Worm (Caenorhabditis elegans) whole organism, L2 larva: Measurements from ENCODE around the gene mrps-23.

Experiments used
- C34F6.9 ChIP-seq: fragments of 150-350 bp; optimal IDR thresholded peaks from 2 replicates; lab custom pipeline; 2014; ENCODE audit warnings: missing biosample characterization, missing genetic modification characterization
- F13H6.1 ChIP-seq: sonication (generic microtip); optimal IDR thresholded peaks from 2 replicates; lab custom pipeline; 2016; ENCODE audit warnings: missing genetic modification characterization, missing compliant biosample characterization
- ZK546.5 ChIP-seq: sonication (generic microtip); optimal IDR thresholded peaks from 2 replicates; lab custom pipeline; 2017; ENCODE audit warnings: missing biosample characterization, missing genetic modification characterization
- alr-1 ChIP-seq: fragments of 150-350 bp; optimal IDR thresholded peaks from 2 replicates; lab custom pipeline; 2014; ENCODE audit warnings: missing biosample characterization, missing genetic modification characterization
- ama-1 ChIP-seq: fragments of 150-350 bp; optimal IDR thresholded peaks from 2 replicates; lab custom pipeline; 2018; ENCODE audit warnings: inconsistent platforms
- ceh-16 ChIP-seq: fragments of 150-350 bp; optimal IDR thresholded peaks from 2 replicates; lab custom pipeline; 2014; ENCODE audit warnings: missing biosample characterization, missing genetic modification characterization
- ceh-82 ChIP-seq: fragments of 150-350 bp; optimal IDR thresholded peaks from 2 replicates; lab custom pipeline; 2014; ENCODE audit warnings: missing biosample characterization, missing genetic modification characterization
- crh-2 ChIP-seq: sonication (generic microtip); optimal IDR thresholded peaks from 2 replicates; lab custom pipeline; 2017; ENCODE audit warnings: missing biosample characterization, missing genetic modification characterization
- dmd-4 ChIP-seq: sonication (generic microtip); optimal IDR thresholded peaks from 2 replicates; lab custom pipeline; 2017; ENCODE audit warnings: missing biosample characterization, missing genetic modification characterization
- elt-1 ChIP-seq: fragments of 150-350 bp; optimal IDR thresholded peaks from 2 replicates; lab custom pipeline; 2014; ENCODE audit warnings: missing biosample characterization, missing genetic modification characterization
- elt-3 ChIP-seq: sonication (generic microtip); optimal IDR thresholded peaks from 2 replicates; lab custom pipeline; 2017; ENCODE audit warnings: missing biosample characterization, missing genetic modification characterization
- fos-1 ChIP-seq: fragments of 150-350 bp; optimal IDR thresholded peaks from 2 replicates; lab custom pipeline; 2014; ENCODE audit warnings: missing biosample characterization, missing genetic modification characterization
- gmeb-1 ChIP-seq: fragments of 150-350 bp; optimal IDR thresholded peaks from 2 replicates; lab custom pipeline; 2014; ENCODE audit warnings: missing biosample characterization, missing genetic modification characterization
- lin-13 ChIP-seq: fragments of 150-350 bp; optimal IDR thresholded peaks from 2 replicates; lab custom pipeline; 2014; ENCODE audit warnings: missing biosample characterization, missing genetic modification reagents, missing genetic modification characterization
- lin-39 ChIP-seq: fragments of 150-350 bp; optimal IDR thresholded peaks from 2 replicates; lab custom pipeline; 2014; ENCODE audit warnings: missing biosample characterization, missing genetic modification reagents, missing genetic modification characterization
- lsy-2 ChIP-seq, 2 experiments: fragments of 150-350 bp in 1 of 2; sonication (generic microtip) in 1 of 2; optimal IDR thresholded peaks; 2 replicates each; lab custom pipeline; 2014 to 2017; ENCODE audit warnings: missing biosample characterization in 2 of 2, missing genetic modification characterization in 2 of 2
- mab-5 ChIP-seq: fragments of 150-350 bp; optimal IDR thresholded peaks from 2 replicates; lab custom pipeline; 2014; ENCODE audit warnings: missing biosample characterization, missing genetic modification characterization
- mbf-1 ChIP-seq: sonication (generic microtip); optimal IDR thresholded peaks from 2 replicates; lab custom pipeline; 2017; ENCODE audit warnings: missing biosample characterization, missing genetic modification characterization
- nhr-10 ChIP-seq: sonication (generic microtip); optimal IDR thresholded peaks from 2 replicates; lab custom pipeline; 2017; ENCODE audit warnings: missing biosample characterization, missing genetic modification characterization
- nhr-12 ChIP-seq: fragments of 150-350 bp; optimal IDR thresholded peaks from 2 replicates; lab custom pipeline; 2014; ENCODE audit warnings: missing biosample characterization, missing genetic modification characterization
- nhr-129 ChIP-seq: fragments of 150-350 bp; optimal IDR thresholded peaks from 2 replicates; lab custom pipeline; 2014; ENCODE audit warnings: missing biosample characterization, missing genetic modification characterization
- nhr-21 ChIP-seq: fragments of 150-350 bp; optimal IDR thresholded peaks from 2 replicates; lab custom pipeline; 2014; ENCODE audit warnings: missing biosample characterization, missing genetic modification characterization
- nhr-237 ChIP-seq: fragments of 150-350 bp; optimal IDR thresholded peaks from 2 replicates; lab custom pipeline; 2014; ENCODE audit warnings: missing biosample characterization, missing genetic modification characterization
- nhr-25 ChIP-seq: fragments of 150-350 bp; sonication (generic microtip); optimal IDR thresholded peaks from 3 replicates; lab custom pipeline; 2014; ENCODE audit warnings: missing biosample characterization, missing genetic modification characterization
- nhr-6 ChIP-seq: fragments of 150-350 bp; optimal IDR thresholded peaks from 2 replicates; lab custom pipeline; 2014; ENCODE audit warnings: missing biosample characterization, missing genetic modification characterization
- sem-4 ChIP-seq: fragments of 150-350 bp; optimal IDR thresholded peaks from 2 replicates; lab custom pipeline; 2014; ENCODE audit warnings: missing biosample characterization, missing genetic modification reagents, missing genetic modification characterization
- sma-3 ChIP-seq: sonication (generic microtip); optimal IDR thresholded peaks from 2 replicates; lab custom pipeline; 2016; ENCODE audit warnings: missing genetic modification reagents, missing genetic modification characterization, missing compliant biosample characterization
- sma-9 ChIP-seq, 2 experiments: fragments of 150-350 bp in 1 of 2; sonication (generic microtip) in 1 of 2; optimal IDR thresholded peaks; 2 replicates each; lab custom pipeline; 2014 to 2016; ENCODE audit warnings: missing genetic modification characterization in 2 of 2, mild to moderate bottlenecking in 1 of 2, missing biosample characterization in 1 of 2, missing compliant biosample characterization in 1 of 2, missing genetic modification reagents in 1 of 2, moderate library complexity in 1 of 2
- snpc-4 ChIP-seq: fragments of 150-350 bp; optimal IDR thresholded peaks from 2 replicates; lab custom pipeline; 2014; ENCODE audit warnings: missing biosample characterization, missing genetic modification characterization
- unc-55 ChIP-seq: fragments of 150-350 bp; sonication (generic microtip); optimal IDR thresholded peaks from 3 replicates; lab custom pipeline; 2014; ENCODE audit warnings: missing biosample characterization, missing genetic modification reagents, missing genetic modification characterization
- unc-62 ChIP-seq: fragments of 150-350 bp; optimal IDR thresholded peaks from 2 replicates; lab custom pipeline; 2014; ENCODE audit warnings: missing biosample characterization, missing genetic modification reagents, missing genetic modification characterization
- zag-1 ChIP-seq: fragments of 150-350 bp; optimal IDR thresholded peaks from 2 replicates; lab custom pipeline; 2014; ENCODE audit warnings: missing biosample characterization, missing genetic modification characterization
- ztf-11 ChIP-seq: sonication (generic microtip); optimal IDR thresholded peaks from 2 replicates; lab custom pipeline; 2017; ENCODE audit warnings: missing biosample characterization, missing genetic modification characterization
- ztf-4 ChIP-seq: fragments of 150-350 bp; optimal IDR thresholded peaks from 2 replicates; lab custom pipeline; 2014; ENCODE audit warnings: missing biosample characterization, missing genetic modification characterization

Gene mrps-23

ce11 chrIII:9513569-9513968, 9.9 kb downstream of the mrps-23 start, which contains the start of gene F55H2.8:
Gene F55H2.8, plus strand, starts transcription at chrIII:9513869.
- no peak for TF ChIP-seq sma-9 (GFP tag; optimal IDR thresholded peaks at IDR 0.05; lab: Kevin White, UChicago)
- TF ChIP-seq sma-9 (tag; optimal IDR thresholded peaks at IDR 0.05; lab: Kevin White, UChicago): no peak
- no peak for TF ChIP-seq sma-3 (GFP tag; lab: Kevin White, UChicago)
- no peak for TF ChIP-seq alr-1 (tag; lab: Kevin White, UChicago)
- no peak for TF ChIP-seq ztf-11 (tag; lab: Kevin White, UChicago)
- TF ChIP-seq elt-1 (tag; lab: Kevin White, UChicago): no peak
- no peak for TF ChIP-seq nhr-6 (tag; lab: Kevin White, UChicago)
- TF ChIP-seq mbf-1 (tag; lab: Kevin White, UChicago): no peak
- TF ChIP-seq fos-1 (tag; lab: Kevin White, UChicago): no peak
- no peak for TF ChIP-seq nhr-12 (tag; lab: Kevin White, UChicago)
- TF ChIP-seq lin-39: no peak
- TF ChIP-seq nhr-129 (tag; lab: Kevin White, UChicago): no peak

- TF ChIP-seq mbf-1 (tag; lab: Kevin White, UChicago): no peak
- no peak for TF ChIP-seq lsy-2 (tag; optimal IDR thresholded peaks at IDR 0.05; lab: Kevin White, UChicago)
- no peak for TF ChIP-seq nhr-237
- TF ChIP-seq nhr-10 (tag; lab: Kevin White, UChicago): no peak
- no peak for TF ChIP-seq mab-5 (tag; lab: Kevin White, UChicago)
- no peak for TF ChIP-seq dmd-4
- TF ChIP-seq sma-3 (GFP tag; lab: Kevin White, UChicago): no peak
- TF ChIP-seq ceh-16: no peak
- TF ChIP-seq nhr-21 (tag; lab: Kevin White, UChicago): no peak
- TF ChIP-seq snpc-4: no peak
- no peak for TF ChIP-seq ama-1 (lab: Kevin White, UChicago)
- no peak for TF ChIP-seq ZK546.5 (tag; lab: Kevin White, UChicago)
- TF ChIP-seq lin-39: no peak
- TF ChIP-seq elt-1 (tag; lab: Kevin White, UChicago): no peak
- no peak for TF ChIP-seq F13H6.1 (tag; lab: Kevin White, UChicago)
- no peak for TF ChIP-seq ztf-4 (tag; lab: Kevin White, UChicago)
- TF ChIP-seq nhr-12 (tag; lab: Kevin White, UChicago): no peak
Measured at ce11 chrIII:9513006-9513405, 10.5 kb downstream of the mrps-23 start.

ce11 chrIII:9511660-9512059, 11.8 kb downstream of the mrps-23 start:
- TF ChIP-seq lin-39 (no peak), ztf-4 (tag; lab: Kevin White, UChicago) (no peak)

- peak; percentile 30 for TF ChIP-seq unc-55 (GFP tag; lab: Kevin White, UChicago)
- no peak for TF ChIP-seq lin-39
- peak; percentile 53 for TF ChIP-seq C34F6.9 (tag; lab: Kevin White, UChicago)
- TF ChIP-seq mbf-1 (tag; lab: Kevin White, UChicago): no peak
- TF ChIP-seq ceh-82 (tag; lab: Kevin White, UChicago): no peak
- TF ChIP-seq unc-62 (GFP tag; lab: Kevin White, UChicago): no peak
Measured at ce11 chrIII:9511055-9511520, 12.4 kb downstream of the mrps-23 start, which contains the start of gene F55H2.5. Gene F55H2.5, plus strand, starts transcription at chrIII:9511470.

ce11 chrIII:9509764-9510370, 13.6 kb downstream of the mrps-23 start:
- TF ChIP-seq crh-2 (tag; lab: Kevin White, UChicago): peak; percentile 30
- peak; percentile 29 for TF ChIP-seq zag-1 (tag; lab: Kevin White, UChicago)
- TF ChIP-seq lsy-2 (tag; optimal IDR thresholded peaks at IDR 0.05; lab: Kevin White, UChicago): peak in 1 of 2 experiments; percentile 42
- TF ChIP-seq ama-1 (lab: Kevin White, UChicago): peak; percentile 39
- peak; percentile 38 for TF ChIP-seq unc-55 (GFP tag; lab: Kevin White, UChicago)
- peak; percentile 42 for TF ChIP-seq nhr-6 (tag; lab: Kevin White, UChicago)
- peak; percentile 23 for TF ChIP-seq ztf-4 (tag; lab: Kevin White, UChicago)
- peak; percentile 23 for TF ChIP-seq lin-13 (GFP tag; lab: Kevin White, UChicago)
- TF ChIP-seq elt-3 (tag; lab: Kevin White, UChicago): no peak
- peak; percentile 37 for TF ChIP-seq F13H6.1 (tag; lab: Kevin White, UChicago)
- peak; percentile 53 for TF ChIP-seq nhr-25 (tag; lab: Kevin White, UChicago)
- no peak for TF ChIP-seq nhr-237
- no peak for TF ChIP-seq sem-4 (tag; lab: Kevin White, UChicago)
- peak; percentile 4 for TF ChIP-seq gmeb-1
- peak; percentile 36 for TF ChIP-seq C34F6.9 (tag; lab: Kevin White, UChicago)
- no peak for TF ChIP-seq mab-5 (tag; lab: Kevin White, UChicago)
- TF ChIP-seq, all 48 proteins: peak for 12
